Worm (Caenorhabditis elegans) whole organism, L1 larva: ENCODE results near the gene clec-62.

Experiments
- aly-2 ChIP-seq: fragments of 150-350 bp; optimal IDR thresholded peaks from 2 replicates; lab custom pipeline; 2014; ENCODE audit warnings: missing biosample characterization, missing genetic modification characterization
- nhr-12 ChIP-seq: sonication (generic microtip); optimal IDR thresholded peaks from 2 replicates; lab custom pipeline; 2017; ENCODE audit warnings: missing biosample characterization, missing genetic modification characterization
- pqm-1 ChIP-seq: sonication (generic microtip); optimal IDR thresholded peaks from 3 replicates; lab custom pipeline; 2017; ENCODE audit warnings: missing biosample characterization, missing genetic modification characterization

DNA sequence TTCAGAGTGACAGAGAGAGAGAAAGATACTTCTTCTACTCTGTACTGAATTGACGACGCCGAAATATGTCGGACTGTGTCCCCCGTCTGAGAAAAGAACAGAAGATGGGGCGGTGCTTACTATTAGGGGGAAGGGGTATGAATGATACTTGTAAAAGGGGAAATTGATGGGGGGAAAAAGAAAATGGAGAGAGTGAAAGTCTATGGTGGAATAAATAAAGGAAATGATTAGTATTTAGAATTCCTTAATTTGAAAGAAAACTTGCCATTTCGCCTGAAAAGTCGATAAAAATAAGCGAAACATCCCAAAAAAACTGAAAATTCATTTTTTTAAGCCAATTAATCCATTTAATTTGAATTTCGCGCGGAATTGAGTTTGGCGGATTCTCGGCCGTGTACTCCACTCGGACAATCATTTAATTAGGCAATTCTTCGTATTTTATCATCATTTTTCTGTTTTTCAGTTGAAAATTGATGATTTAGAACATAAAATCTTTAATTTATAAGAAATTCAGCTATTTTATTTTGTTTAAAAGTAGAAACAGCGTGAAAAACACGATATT, 19.7 kb upstream of the clec-62 start, which contains the start of gene F35C5.12:
- TF ChIP-seq aly-2 (tag; lab: Kevin White, UChicago) (no peak), nhr-12 (no peak), pqm-1 (tag; lab: Kevin White, UChicago) (no peak)
